Fruit fly (Drosophila melanogaster) S2 (cell line): Measurements from ENCODE around the gene CG15728.

Experiments used
- CG8478 ChIP-seq: fragments of >200 bp; optimal IDR thresholded peaks from 2 replicates; lab custom pipeline; 2018
- CTCF ChIP-seq, 2 experiments: fragments of >200 bp; optimal IDR thresholded peaks; 2 replicates each; lab custom pipeline; 2018

dm6 chrX:12623992-12624391 lies at the start of gene CG15728:
- TF ChIP-seq CG8478 (lab: Kevin White, UChicago) = no peak
- no peak for TF ChIP-seq CTCF (optimal IDR thresholded peaks at IDR 0.05; lab: Kevin White, UChicago)
